Fruit fly (Drosophila melanogaster) whole organism, wandering third instar larva: Measurements from ENCODE around the gene CG6865.

ENCODE experiments used
- Abd-B ChIP-seq: fragments of >200 bp; optimal IDR thresholded peaks from 2 replicates; lab custom pipeline; 2017; ENCODE audit warnings: missing biosample characterization, missing genetic modification characterization
- CG32264 ChIP-seq: fragments of 200-800 bp; sonication (Bioruptor generic); optimal IDR thresholded peaks from 2 replicates; lab custom pipeline; 2016; ENCODE audit warnings: missing biosample characterization, missing genetic modification characterization
- CG9705 ChIP-seq: fragments of 200-800 bp; sonication (Bioruptor generic); optimal IDR thresholded peaks from 2 replicates; lab custom pipeline; 2018; ENCODE audit warnings: missing biosample characterization, mild to moderate bottlenecking, missing genetic modification characterization
- CrebA ChIP-seq: fragments of 200-800 bp; sonication (Bioruptor generic); optimal IDR thresholded peaks from 2 replicates; lab custom pipeline; 2016; ENCODE audit warnings: missing biosample characterization, mild to moderate bottlenecking, missing genetic modification characterization, borderline replicate concordance
- Dfd ChIP-seq: fragments of >200 bp; optimal IDR thresholded peaks from 2 replicates; lab custom pipeline; 2017; ENCODE audit warnings: missing biosample characterization, missing genetic modification characterization
- Dif ChIP-seq: fragments of 200-275, 200-300 bp; sonication (Bioruptor generic); optimal IDR thresholded peaks from 2 replicates; lab custom pipeline; 2018; ENCODE audit warnings: missing biosample characterization, missing genetic modification characterization; ENCODE audit not compliant: partially characterized antibody
- GATAd ChIP-seq: sonication (Bioruptor generic); optimal IDR thresholded peaks from 2 replicates; lab custom pipeline; 2016; ENCODE audit warnings: missing biosample characterization, missing genetic modification characterization
- HLH106 ChIP-seq: fragments of 200-800 bp; optimal IDR thresholded peaks from 3 replicates; lab custom pipeline; 2019; ENCODE audit warnings: missing biosample characterization, mild to moderate bottlenecking, missing genetic modification characterization, moderate library complexity
- Hnf4 ChIP-seq: fragments of 200-800 bp; sonication (Bioruptor generic); optimal IDR thresholded peaks from 2 replicates; lab custom pipeline; 2016; ENCODE audit warnings: missing biosample characterization, mild to moderate bottlenecking, missing genetic modification characterization
- Hr78 ChIP-seq: fragments of >200 bp; optimal IDR thresholded peaks from 2 replicates; lab custom pipeline; 2017; ENCODE audit warnings: missing biosample characterization, missing genetic modification characterization
- Hr83 ChIP-seq: fragments of 200-300 bp; sonication (Bioruptor generic); optimal IDR thresholded peaks from 2 replicates; lab custom pipeline; 2016; ENCODE audit warnings: missing biosample characterization, mild to moderate bottlenecking, missing genetic modification characterization, moderate library complexity; ENCODE audit not compliant: poor library complexity, severe bottlenecking
- Jra ChIP-seq: sonication (Bioruptor generic); optimal IDR thresholded peaks from 2 replicates; lab custom pipeline; 2016; ENCODE audit warnings: missing biosample characterization, missing genetic modification characterization
- Myc ChIP-seq: fragments of >200 bp; optimal IDR thresholded peaks from 2 replicates; lab custom pipeline; 2017
- N ChIP-seq: fragments of >200 bp; optimal IDR thresholded peaks from 2 replicates; lab custom pipeline; 2018; ENCODE audit warnings: missing biosample characterization, missing external identifiers, missing genetic modification characterization
- OdsH ChIP-seq: fragments of 200-800 bp; sonication (Bioruptor generic); optimal IDR thresholded peaks from 2 replicates; lab custom pipeline; 2016; ENCODE audit warnings: missing biosample characterization, mild to moderate bottlenecking, missing genetic modification characterization
- Rel ChIP-seq, 2 experiments: fragments of 200-800 bp; sonication (Bioruptor generic) in 1 of 2; optimal IDR thresholded peaks; 2 replicates in 1 of 2; 3 replicates in 1 of 2; lab custom pipeline; 2016 to 2019; ENCODE audit warnings: mild to moderate bottlenecking in 2 of 2, missing biosample characterization in 2 of 2, missing genetic modification characterization in 2 of 2, moderate library complexity in 1 of 2
- Sp1 ChIP-seq: fragments of 200-800 bp; sonication (Bioruptor generic); optimal IDR thresholded peaks from 3 replicates; lab custom pipeline; 2019; ENCODE audit warnings: missing biosample characterization, mild to moderate bottlenecking, missing genetic modification characterization, moderate library complexity
- Vsx2 ChIP-seq: fragments of 200-300, 225-300 bp; sonication (Bioruptor generic); optimal IDR thresholded peaks from 2 replicates; lab custom pipeline; 2018; ENCODE audit warnings: missing biosample characterization, missing genetic modification characterization; ENCODE audit not compliant: partially characterized antibody
- br ChIP-seq: fragments of 200-800 bp; sonication (Bioruptor generic); optimal IDR thresholded peaks from 2 replicates; lab custom pipeline; 2016; ENCODE audit warnings: missing biosample characterization, missing genetic modification characterization
- brk ChIP-seq: fragments of 200-800 bp; sonication (Bioruptor generic); optimal IDR thresholded peaks from 2 replicates; lab custom pipeline; 2016; ENCODE audit warnings: missing biosample characterization, mild to moderate bottlenecking, missing genetic modification characterization
- dl ChIP-seq, 2 experiments: fragments of 175-275, 200-275 bp in 1 of 2; fragments of 200-275 bp in 1 of 2; sonication (Bioruptor generic); optimal IDR thresholded peaks; lab custom pipeline; 2018; ENCODE audit warnings: mild to moderate bottlenecking in 2 of 2, missing biosample characterization in 2 of 2, missing genetic modification characterization in 2 of 2, moderate library complexity in 2 of 2; ENCODE audit not compliant: partially characterized antibody in 2 of 2, insufficient read depth in 1 of 2
- dmrt93B ChIP-seq: fragments of 200-800 bp; sonication (Bioruptor generic); optimal IDR thresholded peaks from 2 replicates; lab custom pipeline; 2018; ENCODE audit warnings: missing biosample characterization, mild to moderate bottlenecking, missing genetic modification characterization
- dsf ChIP-seq: sonication (Bioruptor generic); optimal IDR thresholded peaks from 2 replicates; lab custom pipeline; 2016; ENCODE audit warnings: missing biosample characterization, missing genetic modification characterization, borderline replicate concordance
- foxo ChIP-seq, 2 experiments: fragments of 200-800 bp; sonication (Bioruptor generic); optimal IDR thresholded peaks; 2 replicates in 1 of 2; 3 replicates in 1 of 2; lab custom pipeline; 2016 to 2017; ENCODE audit warnings: missing biosample characterization in 2 of 2, missing genetic modification characterization in 2 of 2
- fru ChIP-seq: fragments of 200-800 bp; sonication (Bioruptor generic); optimal IDR thresholded peaks from 3 replicates; lab custom pipeline; 2016; ENCODE audit warnings: missing biosample characterization, mild to moderate bottlenecking, missing genetic modification characterization
- h ChIP-seq: fragments of 200-800 bp; sonication (Bioruptor generic); optimal IDR thresholded peaks from 3 replicates; lab custom pipeline; 2016; ENCODE audit warnings: missing biosample characterization, mild to moderate bottlenecking, missing genetic modification characterization
- jim ChIP-seq: fragments of 175-275, 200-325 bp; sonication (Bioruptor generic); optimal IDR thresholded peaks from 2 replicates; lab custom pipeline; 2016; ENCODE audit warnings: missing biosample characterization, mild to moderate bottlenecking, missing genetic modification characterization
- pan ChIP-seq: fragments of >200 bp; optimal IDR thresholded peaks from 2 replicates; lab custom pipeline; 2017
- psq ChIP-seq: fragments of 200-800 bp; sonication (Bioruptor generic); optimal IDR thresholded peaks from 3 replicates; lab custom pipeline; 2017; ENCODE audit warnings: missing biosample characterization, mild to moderate bottlenecking, missing genetic modification characterization, moderate library complexity
- rgr ChIP-seq: fragments of 200-800 bp; sonication (Bioruptor generic); optimal IDR thresholded peaks from 3 replicates; lab custom pipeline; 2016; ENCODE audit warnings: missing biosample characterization, mild to moderate bottlenecking, missing genetic modification characterization
- sage ChIP-seq: fragments of 200-800 bp; sonication (Bioruptor generic); optimal IDR thresholded peaks from 2 replicates; lab custom pipeline; 2016; ENCODE audit warnings: missing biosample characterization, mild to moderate bottlenecking, missing genetic modification characterization
- sv ChIP-seq: fragments of 200-800 bp; sonication (Bioruptor generic); optimal IDR thresholded peaks from 3 replicates; lab custom pipeline; 2016; ENCODE audit warnings: missing biosample characterization, missing genetic modification characterization
- tai ChIP-seq: sonication (Bioruptor generic); optimal IDR thresholded peaks from 2 replicates; lab custom pipeline; 2016; ENCODE audit warnings: missing biosample characterization, missing genetic modification characterization
- usp ChIP-seq: fragments of >200 bp; optimal IDR thresholded peaks from 2 replicates; lab custom pipeline; 2017; ENCODE audit warnings: missing biosample characterization, missing genetic modification characterization
- woc ChIP-seq: sonication (Bioruptor generic); optimal IDR thresholded peaks from 2 replicates; lab custom pipeline; 2016; ENCODE audit warnings: missing biosample characterization, mild to moderate bottlenecking, missing genetic modification characterization

Gene CG6865

DNA sequence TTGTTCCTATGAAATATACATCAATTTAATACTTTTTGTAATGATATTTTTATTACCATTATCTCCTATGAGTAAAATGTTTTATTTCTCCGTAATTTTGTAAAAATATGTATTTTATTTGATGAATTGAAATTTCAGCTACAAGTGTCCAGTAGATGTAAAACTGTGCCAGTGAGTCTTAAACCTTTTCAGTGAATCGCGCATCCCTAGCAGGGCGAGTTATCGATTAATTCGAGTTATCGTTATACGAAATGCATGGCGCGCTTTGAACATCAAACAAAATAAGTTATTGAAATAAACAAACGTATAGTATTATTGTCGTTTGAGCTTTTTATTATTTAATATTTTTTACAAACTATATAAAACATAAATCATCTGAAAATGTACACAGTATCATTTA, 35.1 kb upstream of the CG6865 start:
- no peak for TF ChIP-seq CG32264 (GFP tag; lab: Kevin White, UChicago)
- no peak for TF ChIP-seq woc
- TF ChIP-seq Myc (lab: Kevin White, UChicago): peak; percentile 86
- TF ChIP-seq Hr78 (GFP tag; lab: Kevin White, UChicago): no peak
- no peak for TF ChIP-seq Dif (GFP tag; lab: Kevin White, UChicago)
- TF ChIP-seq pan: no peak
- no peak for TF ChIP-seq br (GFP tag; lab: Kevin White, UChicago)
- TF ChIP-seq Jra (GFP tag; lab: Kevin White, UChicago): no peak
- TF ChIP-seq GATAd: no peak
- peak; percentile 28 for TF ChIP-seq Vsx2 (GFP tag; lab: Kevin White, UChicago)
- no peak for TF ChIP-seq psq (GFP tag; lab: Kevin White, UChicago)
- TF ChIP-seq tai: no peak
- TF ChIP-seq Hr83 (GFP tag; lab: Kevin White, UChicago): no peak
- TF ChIP-seq brk: no peak
- TF ChIP-seq sage (GFP tag; lab: Kevin White, UChicago): no peak
- TF ChIP-seq dl (GFP tag; optimal IDR thresholded peaks at IDR 0.05; lab: Kevin White, UChicago; ENCODE audit: insufficient read depth in 1 of 2, partially characterized antibody in 2 of 2): no peak
- no peak for TF ChIP-seq Rel (GFP tag; optimal IDR thresholded peaks at IDR 0.05; lab: Kevin White, UChicago)
- no peak for TF ChIP-seq Rel (tag; optimal IDR thresholded peaks at IDR 0.05; lab: Kevin White, UChicago)
- no peak for TF ChIP-seq OdsH (GFP tag; lab: Kevin White, UChicago)

DNA sequence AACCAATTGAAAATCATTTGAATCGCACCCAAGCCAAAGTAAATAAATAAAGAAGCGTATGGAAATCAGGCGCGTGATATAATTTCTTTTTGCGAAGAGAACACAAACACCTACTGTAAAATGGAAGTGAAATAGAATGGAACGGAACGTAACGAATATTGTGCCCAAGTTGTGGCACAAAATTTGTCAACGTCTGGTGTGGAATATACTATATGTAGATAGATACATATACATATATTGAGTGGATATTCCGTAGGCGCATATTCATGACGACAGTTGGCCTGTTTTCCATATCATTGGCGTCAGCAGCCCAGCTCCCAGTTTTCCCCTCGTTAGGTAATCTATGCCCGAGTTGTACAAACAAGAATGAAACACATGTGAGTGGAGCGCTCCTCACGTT, 31.3 kb upstream of the CG6865 start:
- TF ChIP-seq brk (no peak), Myc (lab: Kevin White, UChicago) (no peak), CG9705 (GFP tag; lab: Kevin White, UChicago) (no peak), Hr78 (GFP tag; lab: Kevin White, UChicago) (no peak), GATAd (no peak), fru (GFP tag; lab: Kevin White, UChicago) (no peak), jim (GFP tag; lab: Kevin White, UChicago) (no peak), rgr (GFP tag; lab: Kevin White, UChicago) (no peak), h (GFP tag; lab: Kevin White, UChicago) (no peak), Hr83 (GFP tag; lab: Kevin White, UChicago) (no peak), foxo (GFP tag; optimal IDR thresholded peaks at IDR 0.05; lab: Kevin White, UChicago) (no peak), psq (GFP tag; lab: Kevin White, UChicago) (no peak), HLH106 (tag; lab: Kevin White, UChicago) (no peak), tai (no peak), woc (no peak), Hnf4 (no peak), dl (GFP tag; optimal IDR thresholded peaks at IDR 0.05; lab: Kevin White, UChicago; ENCODE audit: insufficient read depth in 1 of 2, partially characterized antibody in 2 of 2) (no peak), dsf (GFP tag; lab: Kevin White, UChicago) (no peak)

DNA sequence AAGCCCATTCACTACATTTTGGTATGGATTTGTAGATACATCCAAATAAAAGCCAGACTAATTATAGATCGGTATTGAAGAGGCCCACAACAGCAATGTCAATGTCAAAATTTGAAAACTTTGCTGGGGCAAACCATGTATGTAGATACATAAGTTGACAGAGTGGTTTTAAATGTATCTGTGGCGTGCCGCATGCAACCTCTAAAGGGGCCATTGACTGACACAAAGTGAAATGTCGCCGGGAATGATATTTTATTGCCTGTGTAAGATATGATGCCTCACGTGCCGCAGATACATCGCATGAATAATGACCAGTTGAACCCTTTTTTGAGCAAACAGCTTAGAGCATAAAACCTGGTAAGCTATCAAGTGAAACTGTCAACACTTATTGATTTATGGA, 30.7 kb upstream of the CG6865 start:
- TF ChIP-seq Dfd (no peak), Rel (GFP tag; optimal IDR thresholded peaks at IDR 0.05; lab: Kevin White, UChicago) (no peak), Rel (tag; optimal IDR thresholded peaks at IDR 0.05; lab: Kevin White, UChicago) (no peak), Sp1 (no peak), br (GFP tag; lab: Kevin White, UChicago) (no peak), Vsx2 (GFP tag; lab: Kevin White, UChicago) (no peak), sv (GFP tag; lab: Kevin White, UChicago) (no peak), Hr83 (GFP tag; lab: Kevin White, UChicago) (no peak), psq (GFP tag; lab: Kevin White, UChicago) (no peak), fru (GFP tag; lab: Kevin White, UChicago) (no peak), CrebA (GFP tag; lab: Kevin White, UChicago) (no peak), rgr (GFP tag; lab: Kevin White, UChicago) (no peak), Hnf4 (no peak), usp (GFP tag; lab: Kevin White, UChicago) (no peak), sage (GFP tag; lab: Kevin White, UChicago) (no peak)

DNA sequence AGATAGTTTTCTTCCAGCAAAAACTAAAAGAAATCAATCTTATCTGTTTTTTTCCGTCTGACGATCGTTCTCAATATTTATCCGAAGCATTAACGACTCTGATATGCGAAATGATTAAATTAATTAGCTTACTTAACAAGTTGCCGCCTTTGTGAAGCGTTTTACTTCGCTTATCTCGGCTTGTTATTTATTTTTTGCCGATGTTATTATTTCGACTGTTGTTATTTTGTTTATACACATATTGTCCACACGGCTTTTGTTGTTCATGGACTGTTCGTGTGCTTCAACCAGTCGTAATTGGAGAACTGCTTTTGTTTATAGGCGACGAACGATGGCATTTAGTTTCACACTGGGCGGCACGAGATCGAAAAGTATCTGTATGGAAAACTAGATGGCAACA, 30.2 kb upstream of the CG6865 start:
- TF ChIP-seq tai (peak; percentile 62), OdsH (GFP tag; lab: Kevin White, UChicago) (peak; percentile 25), HLH106 (tag; lab: Kevin White, UChicago) (no peak), sage (GFP tag; lab: Kevin White, UChicago) (peak; percentile 30), Jra (GFP tag; lab: Kevin White, UChicago) (no peak), GATAd (no peak), psq (GFP tag; lab: Kevin White, UChicago) (no peak), CrebA (GFP tag; lab: Kevin White, UChicago) (no peak), br (GFP tag; lab: Kevin White, UChicago) (peak; percentile 30), foxo (GFP tag; optimal IDR thresholded peaks at IDR 0.05; lab: Kevin White, UChicago) (no peak), rgr (GFP tag; lab: Kevin White, UChicago) (peak; percentile 1), Dfd (no peak), Hr78 (GFP tag; lab: Kevin White, UChicago) (no peak), jim (GFP tag; lab: Kevin White, UChicago) (no peak), sv (GFP tag; lab: Kevin White, UChicago) (no peak), Hnf4 (no peak), pan (no peak), N (no peak), Vsx2 (GFP tag; lab: Kevin White, UChicago) (peak; percentile 64), dl (GFP tag; optimal IDR thresholded peaks at IDR 0.05; lab: Kevin White, UChicago; ENCODE audit: insufficient read depth in 1 of 2, partially characterized antibody in 2 of 2) (no peak), dmrt93B (GFP tag; lab: Kevin White, UChicago) (no peak), CG9705 (GFP tag; lab: Kevin White, UChicago) (no peak), Abd-B (no peak), brk (no peak), h (GFP tag; lab: Kevin White, UChicago) (peak; percentile 24), dsf (GFP tag; lab: Kevin White, UChicago) (no peak), woc (no peak), Myc (lab: Kevin White, UChicago) (no peak), usp (GFP tag; lab: Kevin White, UChicago) (no peak), Dif (GFP tag; lab: Kevin White, UChicago) (no peak), Sp1 (no peak), fru (GFP tag; lab: Kevin White, UChicago) (no peak)
